Fruit fly (Drosophila melanogaster) whole organism, embryonic: ENCODE measurements around the gene Prx2.
A peak's percentile ranks its signal among the peaks of the same experiment; 100 is the strongest.

Experiments
- Bgb ChIP-seq: fragments of 200-800 bp; sonication (Bioruptor generic); IDR thresholded peaks from 2 replicates; pipeline ENCODE4 v1.3.6; 2022; ENCODE audit warnings: missing biosample characterization, missing genetic modification characterization; ENCODE audit not compliant: partially characterized antibody
- CG10431 ChIP-seq: fragments of 200-800 bp; sonication (Bioruptor generic); optimal IDR thresholded peaks from 3 replicates; lab custom pipeline; 2018; ENCODE audit warnings: missing biosample characterization, mild to moderate bottlenecking, missing genetic modification characterization
- CG10543 ChIP-seq: fragments of 200-800 bp; sonication (Bioruptor generic); optimal IDR thresholded peaks from 3 replicates; lab custom pipeline; 2017; ENCODE audit warnings: missing biosample characterization, mild to moderate bottlenecking, missing genetic modification characterization, moderate library complexity
- CG11093 ChIP-seq: fragments of 200-800 bp; sonication (Bioruptor generic); IDR thresholded peaks from 3 replicates; pipeline ENCODE4 v1.3.6; 2022; ENCODE audit warnings: missing biosample characterization, missing genetic modification characterization
- CG12659 ChIP-seq: fragments of 200-800 bp; sonication (Bioruptor generic); optimal IDR thresholded peaks from 3 replicates; lab custom pipeline; 2017; ENCODE audit warnings: mild to moderate bottlenecking, missing biosample characterization, missing genetic modification reagents, missing genetic modification characterization
- CG13424 ChIP-seq: fragments of 200-800 bp; sonication (Bioruptor generic); optimal IDR thresholded peaks from 2 replicates; lab custom pipeline; 2019; ENCODE audit warnings: missing biosample characterization, mild to moderate bottlenecking, missing genetic modification characterization, moderate library complexity
- CG13775 ChIP-seq: fragments of 200-800 bp; sonication (Bioruptor generic); optimal IDR thresholded peaks from 3 replicates; lab custom pipeline; 2017; ENCODE audit warnings: missing biosample characterization, mild to moderate bottlenecking, missing genetic modification characterization
- CG14050 ChIP-seq: fragments of 200-800 bp; sonication (Bioruptor generic); IDR thresholded peaks from 3 replicates; pipeline ENCODE4 v1.3.6; 2022; ENCODE audit warnings: missing biosample characterization, missing genetic modification characterization
- CG15514 ChIP-seq: fragments of 200-800 bp; sonication (Bioruptor generic); optimal IDR thresholded peaks from 3 replicates; lab custom pipeline; 2017; ENCODE audit warnings: missing biosample characterization, missing genetic modification characterization, mild to moderate bottlenecking, moderate library complexity, missing genetic modification reagents
- CG15601 ChIP-seq: fragments of 200-800 bp; sonication (Bioruptor generic); optimal IDR thresholded peaks from 3 replicates; lab custom pipeline; 2019; ENCODE audit warnings: missing biosample characterization, mild to moderate bottlenecking, missing genetic modification characterization, moderate library complexity
- CG15696 ChIP-seq: fragments of 200-800 bp; sonication (Bioruptor generic); optimal IDR thresholded peaks from 2 replicates; lab custom pipeline; 2019; ENCODE audit warnings: missing biosample characterization, mild to moderate bottlenecking, missing genetic modification characterization, moderate library complexity
- CG17829 ChIP-seq: fragments of 200-800 bp; optimal IDR thresholded peaks from 2 replicates; lab custom pipeline; 2019; ENCODE audit warnings: missing biosample characterization, mild to moderate bottlenecking, missing genetic modification characterization, moderate library complexity
- CG18599 ChIP-seq: fragments of 200-800 bp; sonication (Bioruptor generic); optimal IDR thresholded peaks from 3 replicates; lab custom pipeline; 2017; ENCODE audit warnings: missing biosample characterization, missing genetic modification characterization, mild to moderate bottlenecking, moderate library complexity, missing genetic modification reagents
- CG2678 ChIP-seq: fragments of 200-800 bp; sonication (Bioruptor generic); optimal IDR thresholded peaks from 3 replicates; lab custom pipeline; 2019; ENCODE audit warnings: missing biosample characterization, mild to moderate bottlenecking, missing genetic modification characterization, moderate library complexity
- CG3281 ChIP-seq: fragments of 200-800 bp; sonication (Bioruptor generic); optimal IDR thresholded peaks from 3 replicates; lab custom pipeline; 2017; ENCODE audit warnings: missing biosample characterization, mild to moderate bottlenecking, missing genetic modification characterization
- CG8944 ChIP-seq: fragments of 200-800 bp; sonication (Bioruptor generic); optimal IDR thresholded peaks from 3 replicates; lab custom pipeline; 2016; ENCODE audit warnings: missing biosample characterization, missing genetic modification characterization
- CG9437 ChIP-seq: fragments of 200-800 bp; sonication (Bioruptor generic); optimal IDR thresholded peaks from 2 replicates; lab custom pipeline; 2018; ENCODE audit warnings: missing biosample characterization, mild to moderate bottlenecking, missing genetic modification characterization
- CG9797 ChIP-seq: fragments of 200-800 bp; sonication (Bioruptor generic); optimal IDR thresholded peaks from 3 replicates; lab custom pipeline; 2018; ENCODE audit warnings: missing biosample characterization, mild to moderate bottlenecking, missing genetic modification characterization
- Dp ChIP-seq: fragments of 200-800 bp; sonication (Bioruptor generic); optimal IDR thresholded peaks from 2 replicates; lab custom pipeline; 2018; ENCODE audit warnings: missing biosample characterization, mild to moderate bottlenecking, missing genetic modification characterization, moderate library complexity
- E2f1 ChIP-seq: fragments of 200-800 bp; sonication (Bioruptor generic); IDR thresholded peaks from 2 replicates; pipeline ENCODE4 v1.3.6; 2022; ENCODE audit warnings: missing biosample characterization, missing genetic modification characterization
- Elba2 ChIP-seq: fragments of 200-800 bp; sonication (Bioruptor generic); optimal IDR thresholded peaks from 3 replicates; lab custom pipeline; 2016; ENCODE audit warnings: missing biosample characterization, missing genetic modification characterization
- Fer1 ChIP-seq: fragments of 200-800 bp; sonication (Bioruptor generic); optimal IDR thresholded peaks from 2 replicates; lab custom pipeline; 2017; ENCODE audit warnings: missing biosample characterization, mild to moderate bottlenecking, missing genetic modification characterization
- HLH4C ChIP-seq: fragments of 200-800 bp; sonication (Bioruptor generic); IDR thresholded peaks from 3 replicates; pipeline ENCODE4 v1.3.6; 2022; ENCODE audit warnings: missing biosample characterization, missing genetic modification characterization; ENCODE audit not compliant: partially characterized antibody
- MESR4 ChIP-seq: fragments of 200-800 bp; sonication (Bioruptor generic); optimal IDR thresholded peaks from 2 replicates; lab custom pipeline; 2018; ENCODE audit warnings: missing biosample characterization, mild to moderate bottlenecking, missing genetic modification characterization, moderate library complexity
- Myb ChIP-seq: fragments of 200-800 bp; sonication (Bioruptor generic); optimal IDR thresholded peaks from 2 replicates; lab custom pipeline; 2016; ENCODE audit warnings: missing biosample characterization, missing genetic modification characterization
- NFAT ChIP-seq: fragments of 200-800 bp; sonication (Bioruptor generic); IDR thresholded peaks from 2 replicates; pipeline ENCODE4 v1.3.6; 2022; ENCODE audit warnings: missing biosample characterization, missing genetic modification characterization
- Oli ChIP-seq: fragments of 200-800 bp; sonication (Bioruptor generic); optimal IDR thresholded peaks from 2 replicates; lab custom pipeline; 2018; ENCODE audit warnings: missing biosample characterization, mild to moderate bottlenecking, missing genetic modification characterization, moderate library complexity
- Sry-δ ChIP-seq: fragments of 200-800 bp; sonication (Bioruptor generic); optimal IDR thresholded peaks from 2 replicates; lab custom pipeline; 2016; ENCODE audit warnings: missing biosample characterization, missing genetic modification characterization
- Ssrp ChIP-seq: fragments of 200-800 bp; sonication (Bioruptor generic); optimal IDR thresholded peaks from 2 replicates; lab custom pipeline; 2018; ENCODE audit warnings: missing biosample characterization, mild to moderate bottlenecking, missing genetic modification characterization, moderate library complexity
- Stat92E ChIP-seq, 3 experiments: fragments of >200 bp in 2 of 3; fragments of 200-800 bp in 1 of 3; sonication (Bioruptor generic) in 1 of 3; optimal IDR thresholded peaks; 2 replicates each; lab custom pipeline; 2017 to 2019; ENCODE audit warnings: missing biosample characterization in 3 of 3, missing genetic modification characterization in 3 of 3, mild to moderate bottlenecking in 1 of 3, moderate library complexity in 1 of 3
- Vsx1 ChIP-seq: fragments of 200-800 bp; sonication (Bioruptor generic); optimal IDR thresholded peaks from 2 replicates; lab custom pipeline; 2017; ENCODE audit warnings: missing biosample characterization, mild to moderate bottlenecking, missing genetic modification characterization, missing genetic modification reagents
- Xbp1 ChIP-seq: fragments of 200-800 bp; sonication (Bioruptor generic); optimal IDR thresholded peaks from 3 replicates; lab custom pipeline; 2016; ENCODE audit warnings: missing biosample characterization, mild to moderate bottlenecking, missing genetic modification characterization
- Xrp1 ChIP-seq: fragments of 200-800 bp; sonication (Bioruptor generic); IDR thresholded peaks from 2 replicates; pipeline ENCODE4 v1.3.6; 2022; ENCODE audit warnings: missing biosample characterization, missing genetic modification characterization
- al ChIP-seq: fragments of 200-800 bp; sonication (Bioruptor generic); IDR thresholded peaks from 2 replicates; pipeline ENCODE4 v1.3.6; 2022; ENCODE audit warnings: missing biosample characterization, missing genetic modification characterization
- chinmo ChIP-seq: fragments of 200-800 bp; sonication (Bioruptor generic); IDR thresholded peaks from 4 replicates; pipeline ENCODE4 v1.3.6; 2022; ENCODE audit warnings: missing biosample characterization, missing genetic modification characterization; ENCODE audit not compliant: partially characterized antibody
- crc ChIP-seq: fragments of 200-800 bp; sonication (Bioruptor generic); optimal IDR thresholded peaks from 2 replicates; lab custom pipeline; 2016; ENCODE audit warnings: missing biosample characterization, missing genetic modification characterization
- dpn ChIP-seq, 2 experiments: fragments of 200-800 bp; sonication (Bioruptor generic); optimal IDR thresholded peaks; 3 replicates each; lab custom pipeline; 2016; ENCODE audit warnings: missing biosample characterization in 2 of 2, missing genetic modification characterization in 2 of 2
- ind ChIP-seq: fragments of 200-800 bp; sonication (Bioruptor generic); optimal IDR thresholded peaks from 3 replicates; lab custom pipeline; 2016; ENCODE audit warnings: missing biosample characterization, missing genetic modification characterization
- lov ChIP-seq, 2 experiments: fragments of 200-800 bp in 1 of 2; fragments of >200 bp in 1 of 2; sonication (Bioruptor generic) in 1 of 2; IDR thresholded peaks in 1 of 2; optimal IDR thresholded peaks in 1 of 2; 2 replicates in 1 of 2; 3 replicates in 1 of 2; pipeline versions ENCODE4 v1.3.6 to Lab custom; 2017 to 2022; ENCODE audit warnings: missing biosample characterization in 1 of 2, missing genetic modification characterization in 1 of 2
- nmo ChIP-seq: fragments of 200-800 bp; sonication (Bioruptor generic); optimal IDR thresholded peaks from 2 replicates; lab custom pipeline; 2018; ENCODE audit warnings: missing biosample characterization, mild to moderate bottlenecking, missing genetic modification characterization, moderate library complexity
- phol ChIP-seq: fragments of 200-800 bp; sonication (Bioruptor generic); optimal IDR thresholded peaks from 3 replicates; lab custom pipeline; 2018; ENCODE audit warnings: missing biosample characterization, mild to moderate bottlenecking, missing genetic modification characterization, moderate library complexity
- pzg ChIP-seq: fragments of 200-800 bp; sonication (Bioruptor generic); optimal IDR thresholded peaks from 3 replicates; lab custom pipeline; 2018; ENCODE audit warnings: missing biosample characterization, mild to moderate bottlenecking, missing genetic modification characterization, moderate library complexity
- row ChIP-seq: fragments of 200-800 bp; sonication (Bioruptor generic); IDR thresholded peaks from 3 replicates; pipeline ENCODE4 v1.3.6; 2022; ENCODE audit warnings: missing biosample characterization, missing genetic modification characterization
- sd ChIP-seq: fragments of 200-800 bp; sonication (Bioruptor generic); optimal IDR thresholded peaks from 3 replicates; lab custom pipeline; 2018; ENCODE audit warnings: missing biosample characterization, mild to moderate bottlenecking, missing genetic modification characterization, moderate library complexity
- sug ChIP-seq: fragments of 200-800 bp; optimal IDR thresholded peaks from 2 replicates; lab custom pipeline; 2019; ENCODE audit warnings: missing biosample characterization, mild to moderate bottlenecking, missing genetic modification characterization, moderate library complexity
- tio ChIP-seq: fragments of 200-800 bp; sonication (Bioruptor generic); optimal IDR thresholded peaks from 2 replicates; lab custom pipeline; 2017; ENCODE audit warnings: missing biosample characterization, missing genetic modification characterization, inconsistent platforms

Gene Prx2

dm6 chrX:13296405-13297183 lies 33.0 kb upstream of the Prx2 start, which contains the start of gene CG1622 (continued):
- TF ChIP-seq HLH4C (0 out of 3 replicates have a peak, but pooled peaks have one; percentile 13), Vsx1 (GFP tag; lab: Kevin White, UChicago) (no peak), CG15696 (tag; lab: Kevin White, UChicago) (peak; percentile 9), CG18599 (no peak), row (GFP tag; lab: Robert Waterston, UW) (peak; percentile 83), Stat92E (GFP tag; optimal IDR thresholded peaks at IDR 0.05; lab: Kevin White, UChicago) (peak in 1 of 3 experiments; percentile 31), crc (GFP tag; lab: Kevin White, UChicago) (no peak), CG15514 (GFP tag; lab: Kevin White, UChicago) (peak; percentile 40), CG11093 (GFP tag; lab: Robert Waterston, UW) (no peak), CG14050 (GFP tag; lab: Robert Waterston, UW) (no peak), lov (optimal IDR thresholded peaks at IDR 0.05; lab: Kevin White, UChicago) (no peak), lov (GFP tag; IDR thresholded peaks at IDR 0.05; lab: Robert Waterston, UW) (0 out of 3 replicates have a peak, but pooled peaks have one; percentile 9), Elba2 (GFP tag; lab: Kevin White, UChicago) (peak; percentile 48), CG13424 (peak; percentile 52), Bgb (peak; percentile 44), chinmo (GFP tag; lab: Robert Waterston, UW) (0 out of 4 replicates have a peak, but pooled peaks have one; percentile 31), CG10543 (GFP tag; lab: Kevin White, UChicago) (peak; percentile 56), CG12659 (GFP tag; lab: Kevin White, UChicago) (peak; percentile 59), CG15601 (tag; lab: Kevin White, UChicago) (peak; percentile 19), Fer1 (GFP tag; lab: Kevin White, UChicago) (peak; percentile 30), tio (GFP tag; lab: Kevin White, UChicago) (no peak), ind (GFP tag; lab: Kevin White, UChicago) (peak; percentile 45), MESR4 (peak; percentile 95), CG13775 (GFP tag; lab: Kevin White, UChicago) (peak; percentile 45), sd (tag; lab: Kevin White, UChicago) (peak; percentile 41), Ssrp (tag; lab: Kevin White, UChicago) (peak; percentile 17), Sry-δ (peak; percentile 64), Dp (GFP tag; lab: Kevin White, UChicago) (peak; percentile 23), Oli (peak; percentile 13), E2f1 (GFP tag; lab: Robert Waterston, UW) (peak; percentile 38; the same call in 1 of the 2 replicates), CG9437 (GFP tag; lab: Kevin White, UChicago) (peak; percentile 3), Myb (GFP tag; lab: Kevin White, UChicago) (peak; percentile 76), NFAT (peak; percentile 71), sug (tag; lab: Kevin White, UChicago) (peak; percentile 51), CG10431 (GFP tag; lab: Kevin White, UChicago) (peak; percentile 97), pzg (GFP tag; lab: Kevin White, UChicago) (peak; percentile 37), CG8944 (GFP tag; lab: Kevin White, UChicago) (no peak), nmo (GFP tag; lab: Kevin White, UChicago) (peak; percentile 47), CG9797 (GFP tag; lab: Kevin White, UChicago) (peak; percentile 64), Xbp1 (GFP tag; lab: Kevin White, UChicago) (peak; percentile 4), al (GFP tag; lab: Robert Waterston, UW) (0 out of 2 replicates have a peak, but pooled peaks have one; percentile 21), phol (peak; percentile 28), CG2678 (tag; lab: Kevin White, UChicago) (no peak), CG3281 (peak; percentile 1), dpn (GFP tag; optimal IDR thresholded peaks at IDR 0.05; lab: Kevin White, UChicago) (peak in 1 of 2 experiments; percentile 41), CG17829 (peak; percentile 9), Xrp1 (GFP tag; lab: Robert Waterston, UW) (peak; percentile 33; the same call in 1 of the 2 replicates)
